Fruit fly (Drosophila melanogaster): ENCODE measurements around the gene CG4709.

CG4709 gene

dm6 chr2L:9994382-9994781 lies 40.3 kb downstream of the CG4709 start:
- TF ChIP-seq brk (GFP tag; optimal IDR thresholded peaks at IDR 0.05), result no peak
- TF ChIP-seq fru (GFP tag; optimal IDR thresholded peaks at IDR 0.05), result no peak
- no peak for TF ChIP-seq br (GFP tag; optimal IDR thresholded peaks at IDR 0.05)
- no peak for TF ChIP-seq Hnf4 (GFP tag; optimal IDR thresholded peaks at IDR 0.05)
- no peak for TF ChIP-seq Myc (optimal IDR thresholded peaks at IDR 0.05)
- no peak for TF ChIP-seq tai (GFP tag; optimal IDR thresholded peaks at IDR 0.05)
- no peak for TF ChIP-seq Vsx2 (GFP tag; optimal IDR thresholded peaks at IDR 0.05; ENCODE audit: partially characterized antibody)
- TF ChIP-seq CrebA (GFP tag; optimal IDR thresholded peaks at IDR 0.05; ENCODE audit: borderline replicate concordance), result no peak
- peak; percentile 93 for TF ChIP-seq Dfd (GFP tag; optimal IDR thresholded peaks at IDR 0.05)

- TF ChIP-seq brk (GFP tag; optimal IDR thresholded peaks at IDR 0.05), result no peak
- peak; percentile 10 for TF ChIP-seq fru (GFP tag; optimal IDR thresholded peaks at IDR 0.05)
- TF ChIP-seq Hr83 (GFP tag; optimal IDR thresholded peaks at IDR 0.05; ENCODE audit: poor library complexity, severe bottlenecking), result no peak
- TF ChIP-seq foxo (GFP tag; optimal IDR thresholded peaks at IDR 0.05), result peak in 1 of 2 experiments; percentile 18
These were observed 42.4 kb downstream of the CG4709 start for dm6 chr2L:9996553-9996952.

dm6 chr2L:10002408-10003358 lies 48.6 kb downstream of the CG4709 start, which contains the start of the genes CG31875 and SoYb:
TSS of gene CG31875 (minus strand) at chr2L:10002736.
TSS of gene SoYb (minus strand) at chr2L:10002736.
- TF ChIP-seq Hnf4 (GFP tag; optimal IDR thresholded peaks at IDR 0.05), result no peak
- TF ChIP-seq sv (GFP tag; optimal IDR thresholded peaks at IDR 0.05), result no peak
- no peak for TF ChIP-seq sage (GFP tag; optimal IDR thresholded peaks at IDR 0.05)
- no peak for TF ChIP-seq woc (GFP tag; optimal IDR thresholded peaks at IDR 0.05)
- TF ChIP-seq dmrt93B (GFP tag; optimal IDR thresholded peaks at IDR 0.05), result no peak
- no peak for TF ChIP-seq Vsx2 (GFP tag; optimal IDR thresholded peaks at IDR 0.05; ENCODE audit: partially characterized antibody)
- TF ChIP-seq CG32264 (GFP tag; optimal IDR thresholded peaks at IDR 0.05), result no peak
- no peak for TF ChIP-seq lola (GFP tag; optimal IDR thresholded peaks at IDR 0.05)
- TF ChIP-seq Jra (GFP tag; optimal IDR thresholded peaks at IDR 0.05), result no peak
- no peak for TF ChIP-seq OdsH (GFP tag; optimal IDR thresholded peaks at IDR 0.05)
- TF ChIP-seq Dfd (GFP tag; optimal IDR thresholded peaks at IDR 0.05), result no peak
- no peak for TF ChIP-seq Abd-B (GFP tag; optimal IDR thresholded peaks at IDR 0.05)

- TF ChIP-seq pan (optimal IDR thresholded peaks at IDR 0.05) (no peak), GATAd (GFP tag; optimal IDR thresholded peaks at IDR 0.05) (peak; percentile 4), Myc (optimal IDR thresholded peaks at IDR 0.05) (peak; percentile 5), Sp1 (GFP tag; optimal IDR thresholded peaks at IDR 0.05) (peak; percentile 62), jim (GFP tag; optimal IDR thresholded peaks at IDR 0.05) (peak; percentile 62), Hr78 (GFP tag; optimal IDR thresholded peaks at IDR 0.05) (no peak), usp (GFP tag; optimal IDR thresholded peaks at IDR 0.05) (no peak), Vsx2 (GFP tag; optimal IDR thresholded peaks at IDR 0.05; ENCODE audit: partially characterized antibody) (peak; percentile 58), sage (GFP tag; optimal IDR thresholded peaks at IDR 0.05) (no peak), psq (GFP tag; optimal IDR thresholded peaks at IDR 0.05) (peak; percentile 28), rgr (GFP tag; optimal IDR thresholded peaks at IDR 0.05) (peak; percentile 81), HLH106 (tag; optimal IDR thresholded peaks at IDR 0.05) (peak; percentile 62), fru (GFP tag; optimal IDR thresholded peaks at IDR 0.05) (no peak), CG9705 (GFP tag; optimal IDR thresholded peaks at IDR 0.05) (peak; percentile 60), CG32264 (GFP tag; optimal IDR thresholded peaks at IDR 0.05) (no peak), Rel (GFP tag; optimal IDR thresholded peaks at IDR 0.05) (no peak), Rel (tag; optimal IDR thresholded peaks at IDR 0.05) (no peak), woc (GFP tag; optimal IDR thresholded peaks at IDR 0.05) (peak; percentile 59), lola (GFP tag; optimal IDR thresholded peaks at IDR 0.05) (no peak), dsf (GFP tag; optimal IDR thresholded peaks at IDR 0.05; ENCODE audit: borderline replicate concordance) (no peak), Jra (GFP tag; optimal IDR thresholded peaks at IDR 0.05) (peak; percentile 41), h (GFP tag; optimal IDR thresholded peaks at IDR 0.05) (peak; percentile 78), Hr83 (GFP tag; optimal IDR thresholded peaks at IDR 0.05; ENCODE audit: poor library complexity, severe bottlenecking) (peak; percentile 96), sv (GFP tag; optimal IDR thresholded peaks at IDR 0.05) (peak; percentile 39), dmrt93B (GFP tag; optimal IDR thresholded peaks at IDR 0.05) (peak; percentile 57), br (GFP tag; optimal IDR thresholded peaks at IDR 0.05) (peak; percentile 62), OdsH (GFP tag; optimal IDR thresholded peaks at IDR 0.05) (peak; percentile 55), Mio (GFP tag; optimal IDR thresholded peaks at IDR 0.05) (no peak), Hnf4 (GFP tag; optimal IDR thresholded peaks at IDR 0.05) (peak; percentile 66), Dif (GFP tag; optimal IDR thresholded peaks at IDR 0.05; ENCODE audit: partially characterized antibody) (peak; percentile 6), tai (GFP tag; optimal IDR thresholded peaks at IDR 0.05) (no peak), brk (GFP tag; optimal IDR thresholded peaks at IDR 0.05) (peak; percentile 54), CrebA (GFP tag; optimal IDR thresholded peaks at IDR 0.05; ENCODE audit: borderline replicate concordance) (no peak), Dfd (GFP tag; optimal IDR thresholded peaks at IDR 0.05) (no peak), ey (GFP tag; optimal IDR thresholded peaks at IDR 0.05) (peak; percentile 36), dl (GFP tag; optimal IDR thresholded peaks at IDR 0.05; ENCODE audit: insufficient read depth in 1 of 2, partially characterized antibody in 2 of 2) (no peak), foxo (GFP tag; optimal IDR thresholded peaks at IDR 0.05) (peak in 1 of 2 experiments; percentile 77), Abd-B (GFP tag; optimal IDR thresholded peaks at IDR 0.05) (no peak)
These were observed 49.5 kb downstream of the CG4709 start, which contains the start of gene Ndf for dm6 chr2L:10003593-10003992. TSS of gene Ndf (plus strand) at chr2L:10003832.

Measured in whole organism, wandering third instar larva.